Fruit fly (Drosophila melanogaster): ENCODE results near the gene CG42591.

Gene CG42591

DNA sequence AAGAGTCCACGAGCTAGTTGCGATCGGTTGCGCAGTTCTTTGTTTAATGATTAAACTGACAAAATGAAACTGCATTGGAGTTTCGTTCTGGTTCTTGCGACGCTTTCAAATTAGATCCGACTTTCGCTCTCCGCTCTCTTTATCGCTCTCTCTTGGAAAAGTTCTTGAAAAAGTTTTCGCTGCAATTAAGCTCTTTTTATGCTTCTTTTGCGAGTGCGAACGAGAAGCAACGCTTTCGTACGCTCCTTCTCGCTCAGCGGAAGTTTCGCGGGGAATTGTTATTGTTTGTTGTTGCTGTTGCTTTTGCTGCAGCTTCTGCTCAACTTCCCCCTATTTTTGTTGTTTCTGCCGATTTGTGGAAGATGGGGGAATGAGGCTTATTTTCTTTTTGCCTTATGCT, 13.4 kb downstream of the CG42591 start:
- TF ChIP-seq EcR (GFP tag; optimal IDR thresholded peaks at IDR 0.05) = peak; percentile 94
- TF ChIP-seq CG8159 (tag; optimal IDR thresholded peaks at IDR 0.05) = no peak

- TF ChIP-seq CG8301 (tag; optimal IDR thresholded peaks at IDR 0.05) = no peak
- TF ChIP-seq gl (tag; optimal IDR thresholded peaks at IDR 0.05) = no peak
- no peak for TF ChIP-seq Ets98B (GFP tag; IDR thresholded peaks at IDR 0.05)
- no peak for TF ChIP-seq EcR (GFP tag; optimal IDR thresholded peaks at IDR 0.05)
- no peak for TF ChIP-seq Pif1A (GFP tag; optimal IDR thresholded peaks at IDR 0.05)
- TF ChIP-seq CG8159 (tag; optimal IDR thresholded peaks at IDR 0.05) = no peak
- TF ChIP-seq D1 (tag; optimal IDR thresholded peaks at IDR 0.05) = no peak
- no peak for TF ChIP-seq CG17806 (tag; optimal IDR thresholded peaks at IDR 0.05)
- no peak for TF ChIP-seq CG4496 (GFP tag; IDR thresholded peaks at IDR 0.05)
- TF ChIP-seq CG15710 (tag; optimal IDR thresholded peaks at IDR 0.05) = no peak
- no peak for TF ChIP-seq CG34367 (tag; optimal IDR thresholded peaks at IDR 0.05)
Measured at dm6 chr3L:8044867-8045362, 24.8 kb downstream of the CG42591 start.

DNA sequence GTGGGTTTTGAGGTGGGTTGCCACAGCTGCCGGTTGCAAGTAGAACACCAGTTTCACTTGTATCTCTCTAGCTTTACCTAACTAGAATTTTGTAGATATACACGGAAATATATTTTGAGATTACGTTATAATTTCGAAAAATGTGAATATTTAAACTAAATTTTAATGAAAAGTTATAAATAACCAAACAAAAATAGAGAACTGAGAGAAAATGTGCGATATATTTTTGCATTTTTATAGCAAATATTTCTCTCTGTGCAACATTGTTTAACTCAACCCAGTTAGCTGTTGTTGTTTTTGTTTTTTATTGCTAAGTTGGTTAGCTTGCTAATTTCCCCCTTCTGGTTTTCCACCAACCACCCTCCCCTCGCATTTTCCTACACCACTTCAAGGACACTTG, 26.1 kb downstream of the CG42591 start:
- TF ChIP-seq gl (tag; optimal IDR thresholded peaks at IDR 0.05) (no peak), CG10348 (GFP tag; IDR thresholded peaks at IDR 0.05) (no peak), CG34367 (tag; optimal IDR thresholded peaks at IDR 0.05) (no peak), Pif1B (GFP tag; optimal IDR thresholded peaks at IDR 0.05) (no peak), Ets98B (GFP tag; IDR thresholded peaks at IDR 0.05) (no peak), CG17806 (tag; optimal IDR thresholded peaks at IDR 0.05) (peak; percentile 5), CG8159 (tag; optimal IDR thresholded peaks at IDR 0.05) (peak; percentile 43), EcR (GFP tag; optimal IDR thresholded peaks at IDR 0.05) (no peak), rn (GFP tag; IDR thresholded peaks at IDR 0.05) (no peak), fd96Ca (GFP tag; IDR thresholded peaks at IDR 0.05) (no peak), Pif1A (GFP tag; optimal IDR thresholded peaks at IDR 0.05) (no peak), CG13204 (GFP tag; optimal IDR thresholded peaks at IDR 0.05) (no peak), CG8301 (tag; optimal IDR thresholded peaks at IDR 0.05) (peak; percentile 61), CG12605 (GFP tag; IDR thresholded peaks at IDR 0.05) (no peak), D1 (tag; optimal IDR thresholded peaks at IDR 0.05) (peak; percentile 13), CG9948 (tag; optimal IDR thresholded peaks at IDR 0.05) (peak; percentile 35), CG15710 (tag; optimal IDR thresholded peaks at IDR 0.05) (no peak), CG4496 (GFP tag; IDR thresholded peaks at IDR 0.05) (no peak), CG14655 (GFP tag; optimal IDR thresholded peaks at IDR 0.05) (no peak), CG32121 (GFP tag; IDR thresholded peaks at IDR 0.05) (peak; percentile 72), Snoo (tag; optimal IDR thresholded peaks at IDR 0.05) (no peak)

DNA sequence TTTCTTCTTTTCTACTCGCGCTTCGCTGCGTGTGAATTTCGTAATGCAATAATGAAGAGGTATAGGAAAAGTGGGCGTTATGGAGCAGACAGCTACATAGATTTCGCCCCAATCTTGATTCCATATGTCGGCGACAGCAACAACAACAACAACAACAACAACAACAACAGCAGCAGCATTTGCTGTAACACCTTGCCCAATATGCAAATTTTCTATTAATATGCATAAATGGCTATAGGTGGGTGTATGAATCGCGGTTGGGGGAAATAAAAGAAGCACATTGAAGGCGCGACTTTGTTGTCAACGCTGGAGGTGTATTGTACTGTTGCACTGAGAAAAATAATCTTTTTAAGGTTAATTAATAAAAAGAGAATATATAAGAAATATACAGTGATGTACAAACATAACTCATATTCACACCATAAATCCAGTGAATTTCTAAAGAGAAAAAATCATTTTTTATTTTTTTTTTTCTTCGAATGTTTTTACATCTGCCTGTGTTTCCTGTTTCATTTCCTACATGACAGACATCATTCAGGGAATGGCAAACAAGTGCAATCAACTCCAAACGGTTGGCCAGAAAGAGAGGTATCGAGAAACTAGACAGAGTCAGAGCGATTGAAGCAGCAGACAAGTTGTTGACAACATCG, 28.2 kb downstream of the CG42591 start:
- TF ChIP-seq Pif1B (GFP tag; optimal IDR thresholded peaks at IDR 0.05) = no peak
- TF ChIP-seq CG9948 (tag; optimal IDR thresholded peaks at IDR 0.05) = peak; percentile 40
- TF ChIP-seq CG32121 (GFP tag; IDR thresholded peaks at IDR 0.05) = 0 out of 2 replicates have a peak, but pooled peaks have one; percentile 41
- no peak for TF ChIP-seq CG10348 (GFP tag; IDR thresholded peaks at IDR 0.05)
- TF ChIP-seq CG34367 (tag; optimal IDR thresholded peaks at IDR 0.05) = no peak
- TF ChIP-seq CG12605 (GFP tag; IDR thresholded peaks at IDR 0.05) = peak; percentile 46; the same call in 1 of the 2 replicates
- peak; percentile 9 for TF ChIP-seq CG15710 (tag; optimal IDR thresholded peaks at IDR 0.05)
- peak; percentile 56 for TF ChIP-seq CG14655 (GFP tag; optimal IDR thresholded peaks at IDR 0.05)
- peak; percentile 57 for TF ChIP-seq CG8159 (tag; optimal IDR thresholded peaks at IDR 0.05)
- 0 out of 2 replicates have a peak, but pooled peaks have one; percentile 18 for TF ChIP-seq Ets98B (GFP tag; IDR thresholded peaks at IDR 0.05)
- TF ChIP-seq CG17806 (tag; optimal IDR thresholded peaks at IDR 0.05) = peak; percentile 35
- peak; percentile 39; the same call in 1 of the 3 replicates for TF ChIP-seq CG4496 (GFP tag; IDR thresholded peaks at IDR 0.05)
- TF ChIP-seq CG13204 (GFP tag; optimal IDR thresholded peaks at IDR 0.05) = no peak
- no peak for TF ChIP-seq D1 (tag; optimal IDR thresholded peaks at IDR 0.05)
- peak; percentile 34 for TF ChIP-seq EcR (GFP tag; optimal IDR thresholded peaks at IDR 0.05)
- no peak for TF ChIP-seq gl (tag; optimal IDR thresholded peaks at IDR 0.05)
- peak; percentile 7; the same call in 1 of the 2 replicates for TF ChIP-seq rn (GFP tag; IDR thresholded peaks at IDR 0.05)
- TF ChIP-seq fd96Ca (GFP tag; IDR thresholded peaks at IDR 0.05) = 0 out of 3 replicates have a peak, but pooled peaks have one; percentile 21
- TF ChIP-seq Pif1A (GFP tag; optimal IDR thresholded peaks at IDR 0.05) = peak; percentile 28
- no peak for TF ChIP-seq Snoo (tag; optimal IDR thresholded peaks at IDR 0.05)
- TF ChIP-seq CG8301 (tag; optimal IDR thresholded peaks at IDR 0.05) = peak; percentile 45

DNA sequence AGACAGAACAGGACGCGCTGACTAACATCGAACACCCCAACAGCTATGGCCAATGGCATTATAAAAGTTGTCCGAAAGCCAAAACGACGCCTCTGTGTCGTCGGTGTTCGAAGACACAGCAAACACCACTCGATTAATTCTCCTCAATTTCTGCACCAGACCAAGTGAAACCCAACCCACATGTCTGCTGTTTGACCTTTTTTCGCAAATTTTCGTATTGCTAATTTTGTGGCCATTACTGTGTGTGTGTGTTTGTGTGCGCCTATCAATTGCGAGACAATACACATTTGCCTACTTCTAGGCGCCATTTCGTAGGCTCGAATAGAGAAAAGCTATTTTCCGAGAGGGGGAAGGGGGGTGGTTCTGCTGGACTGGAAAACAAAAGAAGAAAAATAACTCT, 30.6 kb downstream of the CG42591 start:
- TF ChIP-seq Pif1B (GFP tag; optimal IDR thresholded peaks at IDR 0.05) (no peak), CG4496 (GFP tag; IDR thresholded peaks at IDR 0.05) (no peak), Ets98B (GFP tag; IDR thresholded peaks at IDR 0.05) (no peak), CG14655 (GFP tag; optimal IDR thresholded peaks at IDR 0.05) (no peak), EcR (GFP tag; optimal IDR thresholded peaks at IDR 0.05) (no peak), CG10348 (GFP tag; IDR thresholded peaks at IDR 0.05) (no peak)

DNA sequence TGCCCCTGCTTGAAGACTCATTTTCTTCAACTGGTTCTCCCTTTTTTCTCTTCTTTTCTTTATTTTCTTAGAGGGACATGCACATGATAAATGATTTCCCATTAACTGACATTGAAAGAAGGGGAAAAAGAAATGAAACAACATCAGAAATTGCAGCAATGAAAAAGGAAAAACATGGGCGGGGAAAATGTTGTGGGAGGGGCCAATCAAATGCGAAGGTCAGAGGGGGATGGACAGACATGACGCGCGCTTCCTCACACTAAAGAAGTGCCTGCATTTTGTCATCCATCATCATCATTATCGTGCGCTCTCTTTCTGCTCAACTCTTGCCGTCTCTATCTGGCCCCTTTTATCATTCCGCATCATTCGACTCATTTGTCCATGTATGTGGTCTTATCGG, 32.1 kb downstream of the CG42591 start:
- TF ChIP-seq rn (GFP tag; IDR thresholded peaks at IDR 0.05) (no peak), fd96Ca (GFP tag; IDR thresholded peaks at IDR 0.05) (no peak), CG8159 (tag; optimal IDR thresholded peaks at IDR 0.05) (peak; percentile 6), CG10348 (GFP tag; IDR thresholded peaks at IDR 0.05) (no peak), CG32121 (GFP tag; IDR thresholded peaks at IDR 0.05) (no peak), CG17806 (tag; optimal IDR thresholded peaks at IDR 0.05) (no peak), EcR (GFP tag; optimal IDR thresholded peaks at IDR 0.05) (no peak)

Measured in whole organism, pupa.